Worm (Caenorhabditis elegans) whole organism, early embryonic: ENCODE results near the gene srab-9.

Experiments used
- B0310.2 ChIP-seq: sonication (generic microtip); optimal IDR thresholded peaks from 2 replicates; lab custom pipeline; 2016; ENCODE audit warnings: mild to moderate bottlenecking, missing genetic modification characterization, missing compliant biosample characterization
- ceh-13 ChIP-seq: fragments of 200-800 bp; sonication (Bioruptor generic); optimal IDR thresholded peaks from 2 replicates; lab custom pipeline; 2018; ENCODE audit warnings: mild to moderate bottlenecking, missing genetic modification characterization, missing compliant biosample characterization
- hmbx-1 ChIP-seq: sonication (generic microtip); optimal IDR thresholded peaks from 2 replicates; lab custom pipeline; 2016; ENCODE audit warnings: mild to moderate bottlenecking, missing genetic modification characterization, missing compliant biosample characterization
- hmg-4 ChIP-seq: fragments of 200-800 bp; sonication (Bioruptor generic); optimal IDR thresholded peaks from 2 replicates; lab custom pipeline; 2018; ENCODE audit warnings: mild to moderate bottlenecking, missing genetic modification characterization, missing compliant biosample characterization
- sea-1 ChIP-seq: fragments of 200-800 bp; sonication (Bioruptor generic); conservative IDR thresholded peaks from 2 replicates; pipeline ENCODE4 v1.3.6; 2022; ENCODE audit warnings: missing genetic modification characterization, missing compliant biosample characterization

DNA sequence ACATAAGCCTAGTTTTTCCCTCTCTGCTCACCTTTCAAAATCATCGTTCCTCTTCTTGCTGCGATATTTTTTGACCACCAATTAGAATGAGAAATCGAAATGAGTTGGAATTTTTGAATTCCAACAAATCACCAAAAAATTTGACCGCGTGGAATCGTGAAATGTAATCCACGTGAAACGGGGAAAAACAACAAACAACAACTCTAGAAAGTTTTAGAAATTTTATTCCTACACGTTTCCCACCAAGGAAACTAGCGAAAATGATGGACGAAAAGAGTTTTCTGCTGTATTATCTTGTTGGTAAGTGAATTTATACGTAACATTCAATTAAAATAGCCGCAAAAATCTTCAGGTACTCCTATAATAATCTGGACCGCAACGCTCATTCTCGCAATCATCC lies 2.6 kb downstream of the srab-9 start, which contains the start of the genes irld-3 and F02C9.1:
- no peak for TF ChIP-seq B0310.2 (tag; lab: Kevin White, UChicago)
- TF ChIP-seq sea-1 (GFP tag; lab: Robert Waterston, UW): no peak
- no peak for TF ChIP-seq ceh-13 (GFP tag; lab: Kevin White, UChicago)
- no peak for TF ChIP-seq hmbx-1 (tag; lab: Kevin White, UChicago)
- TF ChIP-seq hmg-4 (GFP tag; lab: Kevin White, UChicago): no peak
